Fruit fly (Drosophila melanogaster) whole organism, adult: Measurements from ENCODE around the gene Dbp73D.

Source experiments
- CG12768 ChIP-seq: fragments of 200-800 bp; sonication (Bioruptor generic); optimal IDR thresholded peaks from 2 replicates; lab custom pipeline; 2017; ENCODE audit warnings: missing biosample characterization, missing genetic modification characterization, mild to moderate bottlenecking, moderate library complexity, missing genetic modification reagents
- pad ChIP-seq: fragments of 200-800 bp; sonication (Bioruptor generic); optimal IDR thresholded peaks from 3 replicates; lab custom pipeline; 2017; ENCODE audit warnings: missing biosample characterization, missing genetic modification characterization, mild to moderate bottlenecking, moderate library complexity, missing genetic modification reagents

- TF ChIP-seq pad (no peak), CG12768 (GFP tag; lab: Kevin White, UChicago) (no peak)
Observed at dm6 chr3L:16769866-16770265, 39.2 kb upstream of the Dbp73D start.
